Fruit fly (Drosophila melanogaster): Measurements from ENCODE around the gene CG32971.

DNA sequence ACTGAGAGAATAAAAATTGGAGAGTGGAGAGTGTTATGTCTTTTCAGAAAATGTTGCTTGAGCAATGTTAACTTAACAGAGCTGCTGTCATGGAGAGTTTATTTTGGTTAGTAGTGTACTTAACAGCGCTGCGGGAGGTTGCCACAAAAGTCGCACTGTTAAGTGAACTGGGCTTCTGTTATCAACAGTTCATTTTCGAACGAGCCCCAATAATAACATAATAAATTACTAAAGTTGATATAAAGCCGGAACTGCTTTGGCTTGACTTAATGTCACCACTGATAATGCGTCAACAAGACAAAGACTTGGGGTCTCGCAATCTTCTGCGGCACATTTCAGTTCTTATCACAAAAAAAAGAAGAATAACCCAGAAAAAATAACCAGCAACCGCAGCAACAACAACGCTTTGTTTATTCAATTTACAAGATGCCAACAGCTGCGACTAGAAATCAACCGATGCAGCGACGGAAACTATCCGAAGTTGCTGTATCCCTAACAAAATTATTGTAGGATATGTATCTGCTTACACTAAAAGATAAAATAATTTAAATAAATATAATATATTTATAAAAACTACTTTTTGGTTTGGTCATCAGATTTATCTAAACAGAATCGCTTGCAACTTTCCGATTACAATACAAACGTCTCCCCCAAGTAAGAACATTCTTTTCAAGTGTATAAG is 39.9 kb upstream of the CG32971 start:
- no peak for TF ChIP-seq CG11617 (GFP tag; optimal IDR thresholded peaks at IDR 0.05)
- no peak for TF ChIP-seq CG33017 (tag; optimal IDR thresholded peaks at IDR 0.05)
- no peak for TF ChIP-seq CG7045 (GFP tag; optimal IDR thresholded peaks at IDR 0.05)
- no peak for TF ChIP-seq kay (GFP tag; ENCODE audit: borderline replicate concordance)
- TF ChIP-seq CG7101 (tag; optimal IDR thresholded peaks at IDR 0.05) = no peak
- TF ChIP-seq Crg-1 (GFP tag; optimal IDR thresholded peaks at IDR 0.05) = no peak
- no peak for TF ChIP-seq Clk (GFP tag; optimal IDR thresholded peaks at IDR 0.05)
- TF ChIP-seq tj (GFP tag; optimal IDR thresholded peaks at IDR 0.05) = no peak
- TF ChIP-seq CG5204 (GFP tag; optimal IDR thresholded peaks at IDR 0.05) = no peak
- no peak for TF ChIP-seq cic (GFP tag; optimal IDR thresholded peaks at IDR 0.05)
- no peak for TF ChIP-seq ovo (GFP tag; optimal IDR thresholded peaks at IDR 0.05)
- TF ChIP-seq cnc (optimal IDR thresholded peaks at IDR 0.05) = no peak

Measured in whole organism, adult.